Fruit fly (Drosophila melanogaster) ovary, adult (tissue): Measurements from ENCODE around the gene GCS2beta.

Experiments
- CG17801 ChIP-seq: fragments of 200-800 bp; optimal IDR thresholded peaks from 2 replicates; lab custom pipeline; 2019; ENCODE audit warnings: missing biosample characterization, mild to moderate bottlenecking, missing genetic modification characterization, moderate library complexity; ENCODE audit not compliant: partially characterized antibody

Gene GCS2beta

dm6 chr2L:17437594-17437993 is 46.5 kb downstream of the GCS2beta start:
- no peak for TF ChIP-seq CG17801

dm6 chr2L:17436500-17436899 is 47.6 kb downstream of the GCS2beta start, which contains the start of gene CG33928:
CG33928 (minus strand) TSS chr2L:17436600.
- TF ChIP-seq CG17801 = no peak

- TF ChIP-seq CG17801 = no peak
Observed at dm6 chr2L:17433030-17433912, 50.8 kb downstream of the GCS2beta start, which contains the start of the genes Dif and CG5043. Dif (minus strand) TSS chr2L:17433161. CG5043 (plus strand) TSS chr2L:17433862.
